Worm (Caenorhabditis elegans) whole organism, late embryonic: ENCODE results near the gene gfl-1.

Source experiments
- C08G9.2 ChIP-seq: sonication (generic microtip); optimal IDR thresholded peaks from 2 replicates; lab custom pipeline; 2016; ENCODE audit warnings: mild to moderate bottlenecking, missing genetic modification characterization, moderate library complexity, missing compliant biosample characterization
- C38D4.7 ChIP-seq: fragments of 200-800 bp; sonication (Bioruptor generic); optimal IDR thresholded peaks from 2 replicates; lab custom pipeline; 2018; ENCODE audit warnings: mild to moderate bottlenecking, missing genetic modification characterization, moderate library complexity, missing compliant biosample characterization
- K09A11.1 ChIP-seq: sonication (generic microtip); optimal IDR thresholded peaks from 2 replicates; lab custom pipeline; 2017; ENCODE audit warnings: antibody characterized with exemption, mild to moderate bottlenecking, missing genetic modification characterization, missing compliant biosample characterization; ENCODE audit not compliant: insufficient read depth
- Y22D7AL.16 ChIP-seq: sonication (generic microtip); optimal IDR thresholded peaks from 2 replicates; lab custom pipeline; 2016; ENCODE audit warnings: missing genetic modification characterization, missing compliant biosample characterization
- ahr-1 ChIP-seq: sonication (generic microtip); optimal IDR thresholded peaks from 2 replicates; lab custom pipeline; 2016; ENCODE audit warnings: missing genetic modification characterization, missing compliant biosample characterization
- ama-1 ChIP-seq: fragments of 150-350 bp; optimal IDR thresholded peaks from 2 replicates; lab custom pipeline; 2014
- ceh-14 ChIP-seq: sonication (generic microtip); optimal IDR thresholded peaks from 2 replicates; lab custom pipeline; 2016; ENCODE audit warnings: missing genotype, missing genetic modification characterization, missing compliant biosample characterization
- ceh-19 ChIP-seq: fragments of 200-800 bp; sonication (Bioruptor generic); optimal IDR thresholded peaks from 2 replicates; lab custom pipeline; 2018; ENCODE audit warnings: mild to moderate bottlenecking, missing genetic modification characterization, missing compliant biosample characterization
- ceh-2 ChIP-seq: sonication (generic microtip); optimal IDR thresholded peaks from 2 replicates; lab custom pipeline; 2016; ENCODE audit warnings: missing genotype, missing genetic modification characterization, missing compliant biosample characterization
- ceh-22 ChIP-seq: sonication (generic microtip); optimal IDR thresholded peaks from 2 replicates; lab custom pipeline; 2017; ENCODE audit warnings: missing biosample characterization, missing genetic modification characterization
- ceh-24 ChIP-seq: sonication (generic microtip); optimal IDR thresholded peaks from 2 replicates; lab custom pipeline; 2016; ENCODE audit warnings: mild to moderate bottlenecking, missing genetic modification characterization, missing compliant biosample characterization
- ceh-30 ChIP-seq: fragments of 150-350 bp; optimal IDR thresholded peaks from 2 replicates; lab custom pipeline; 2014; ENCODE audit warnings: missing biosample characterization, missing genetic modification characterization
- ceh-31 ChIP-seq: sonication (generic microtip); optimal IDR thresholded peaks from 2 replicates; lab custom pipeline; 2016; ENCODE audit warnings: missing genetic modification characterization, missing compliant biosample characterization
- ceh-34 ChIP-seq: sonication (generic microtip); optimal IDR thresholded peaks from 2 replicates; lab custom pipeline; 2016; ENCODE audit warnings: mild to moderate bottlenecking, missing genetic modification characterization, missing compliant biosample characterization
- ceh-48 ChIP-seq: sonication (generic microtip); optimal IDR thresholded peaks from 2 replicates; lab custom pipeline; 2016; ENCODE audit warnings: missing genetic modification characterization, inconsistent platforms, missing compliant biosample characterization
- ceh-6 ChIP-seq: fragments of 200-800 bp; sonication (Bioruptor generic); optimal IDR thresholded peaks from 2 replicates; lab custom pipeline; 2018; ENCODE audit warnings: mild to moderate bottlenecking, missing genetic modification characterization, missing compliant biosample characterization
- ceh-9 ChIP-seq: sonication (generic microtip); optimal IDR thresholded peaks from 2 replicates; lab custom pipeline; 2016; ENCODE audit warnings: mild to moderate bottlenecking, missing genetic modification characterization, inconsistent platforms, missing compliant biosample characterization
- che-1 ChIP-seq: sonication (generic microtip); optimal IDR thresholded peaks from 2 replicates; lab custom pipeline; 2016; ENCODE audit warnings: mild to moderate bottlenecking, missing genetic modification characterization, missing compliant biosample characterization
- dmd-4 ChIP-seq: sonication (generic microtip); optimal IDR thresholded peaks from 2 replicates; lab custom pipeline; 2016; ENCODE audit warnings: borderline replicate concordance, missing genetic modification characterization, missing compliant biosample characterization
- dve-1 ChIP-seq: sonication (generic microtip); optimal IDR thresholded peaks from 2 replicates; lab custom pipeline; 2017; ENCODE audit warnings: antibody characterized with exemption, mild to moderate bottlenecking, missing genetic modification characterization, missing compliant biosample characterization
- elt-4 ChIP-seq: sonication (generic microtip); optimal IDR thresholded peaks from 2 replicates; lab custom pipeline; 2016; ENCODE audit warnings: missing genetic modification characterization, missing compliant biosample characterization
- ets-4 ChIP-seq: sonication (generic microtip); optimal IDR thresholded peaks from 2 replicates; lab custom pipeline; 2016; ENCODE audit warnings: missing genetic modification characterization, missing compliant biosample characterization
- eyg-1 ChIP-seq: sonication (generic microtip); optimal IDR thresholded peaks from 2 replicates; lab custom pipeline; 2016; ENCODE audit warnings: missing genotype, missing genetic modification characterization, missing compliant biosample characterization
- fax-1 ChIP-seq: sonication (generic microtip); optimal IDR thresholded peaks from 2 replicates; lab custom pipeline; 2016; ENCODE audit warnings: missing genotype, missing genetic modification characterization, missing compliant biosample characterization
- fkh-10 ChIP-seq: fragments of 150-350 bp; optimal IDR thresholded peaks from 2 replicates; lab custom pipeline; 2014; ENCODE audit warnings: missing biosample characterization, missing genetic modification reagents, missing genetic modification characterization
- fkh-6 ChIP-seq: sonication (generic microtip); optimal IDR thresholded peaks from 2 replicates; lab custom pipeline; 2016; ENCODE audit warnings: missing genetic modification characterization, missing compliant biosample characterization
- gmeb-2 ChIP-seq: sonication (generic microtip); optimal IDR thresholded peaks from 2 replicates; lab custom pipeline; 2016; ENCODE audit warnings: missing genetic modification characterization, inconsistent platforms, missing compliant biosample characterization
- hlh-13 ChIP-seq: fragments of 200-800 bp; sonication (Bioruptor generic); optimal IDR thresholded peaks from 2 replicates; lab custom pipeline; 2018; ENCODE audit warnings: mild to moderate bottlenecking, missing genetic modification characterization, missing compliant biosample characterization
- hlh-15 ChIP-seq: sonication (generic microtip); optimal IDR thresholded peaks from 2 replicates; lab custom pipeline; 2016; ENCODE audit warnings: missing genetic modification characterization, missing compliant biosample characterization
- hlh-6 ChIP-seq: sonication (generic microtip); optimal IDR thresholded peaks from 2 replicates; lab custom pipeline; 2016; ENCODE audit warnings: missing genotype, missing genetic modification characterization, missing compliant biosample characterization
- hlh-8 ChIP-seq: sonication (generic microtip); optimal IDR thresholded peaks from 2 replicates; lab custom pipeline; 2016; ENCODE audit warnings: missing genotype, missing genetic modification characterization, missing compliant biosample characterization
- lim-6 ChIP-seq: sonication (generic microtip); optimal IDR thresholded peaks from 2 replicates; lab custom pipeline; 2016; ENCODE audit warnings: missing genetic modification characterization, missing compliant biosample characterization
- madf-2 ChIP-seq: sonication (generic microtip); optimal IDR thresholded peaks from 2 replicates; lab custom pipeline; 2017; ENCODE audit warnings: missing genetic modification characterization, missing compliant biosample characterization
- nfya-1 ChIP-seq: sonication (generic microtip); optimal IDR thresholded peaks from 2 replicates; lab custom pipeline; 2017; ENCODE audit warnings: missing genetic modification characterization, mild to moderate bottlenecking, missing compliant biosample characterization, antibody characterized with exemption, moderate library complexity
- nhr-11 ChIP-seq: fragments of 150-350 bp; optimal IDR thresholded peaks from 2 replicates; lab custom pipeline; 2014; ENCODE audit warnings: missing biosample characterization, missing genetic modification characterization
- nhr-232 ChIP-seq: sonication (generic microtip); optimal IDR thresholded peaks from 2 replicates; lab custom pipeline; 2016; ENCODE audit warnings: missing genetic modification characterization, missing compliant biosample characterization
- npax-4 ChIP-seq: sonication (generic microtip); optimal IDR thresholded peaks from 2 replicates; lab custom pipeline; 2016; ENCODE audit warnings: missing genetic modification characterization, missing compliant biosample characterization
- odd-2 ChIP-seq: sonication (generic microtip); optimal IDR thresholded peaks from 2 replicates; lab custom pipeline; 2017; ENCODE audit warnings: antibody characterized with exemption, mild to moderate bottlenecking, missing genetic modification characterization, missing compliant biosample characterization
- pax-1 ChIP-seq: fragments of 150-350 bp; optimal IDR thresholded peaks from 2 replicates; lab custom pipeline; 2014; ENCODE audit warnings: missing biosample characterization, missing genetic modification characterization
- pha-2 ChIP-seq: sonication (generic microtip); optimal IDR thresholded peaks from 2 replicates; lab custom pipeline; 2017; ENCODE audit warnings: mild to moderate bottlenecking, missing genetic modification characterization, missing compliant biosample characterization
- pha-4 ChIP-seq: fragments of 150-350 bp; optimal IDR thresholded peaks from 2 replicates; lab custom pipeline; 2018; ENCODE audit warnings: missing biosample characterization, missing genetic modification reagents, missing genetic modification characterization
- pqm-1 ChIP-seq: sonication (generic microtip); optimal IDR thresholded peaks from 2 replicates; lab custom pipeline; 2016; ENCODE audit warnings: missing genetic modification characterization, missing compliant biosample characterization
- sdc-2 ChIP-seq: sonication (generic microtip); optimal IDR thresholded peaks from 2 replicates; lab custom pipeline; 2016; ENCODE audit warnings: missing genotype, missing genetic modification characterization, missing compliant biosample characterization
- sox-4 ChIP-seq: sonication (generic microtip); optimal IDR thresholded peaks from 2 replicates; lab custom pipeline; 2017; ENCODE audit warnings: mild to moderate bottlenecking, missing genetic modification characterization, inconsistent platforms, missing compliant biosample characterization
- syd-9 ChIP-seq: sonication (generic microtip); optimal IDR thresholded peaks from 2 replicates; lab custom pipeline; 2016; ENCODE audit warnings: mild to moderate bottlenecking, missing genetic modification characterization, moderate library complexity, missing compliant biosample characterization
- ttx-3 ChIP-seq: sonication (generic microtip); optimal IDR thresholded peaks from 2 replicates; lab custom pipeline; 2016; ENCODE audit warnings: missing genetic modification reagents, missing genetic modification characterization, missing compliant biosample characterization
- unc-3 ChIP-seq, 2 experiments: fragments of 200-800 bp in 1 of 2; sonication (Bioruptor generic) in 1 of 2; sonication (generic microtip) in 1 of 2; conservative IDR thresholded peaks in 1 of 2; optimal IDR thresholded peaks in 1 of 2; 2 replicates each; pipeline versions ENCODE4 v1.3.6 to Lab custom; 2016 to 2022; ENCODE audit warnings: missing compliant biosample characterization in 2 of 2, missing genetic modification characterization in 2 of 2, missing genetic modification reagents in 1 of 2
- unc-42 ChIP-seq: sonication (generic microtip); optimal IDR thresholded peaks from 2 replicates; lab custom pipeline; 2016; ENCODE audit warnings: missing genotype, missing genetic modification characterization, missing compliant biosample characterization

The gfl-1 gene

DNA sequence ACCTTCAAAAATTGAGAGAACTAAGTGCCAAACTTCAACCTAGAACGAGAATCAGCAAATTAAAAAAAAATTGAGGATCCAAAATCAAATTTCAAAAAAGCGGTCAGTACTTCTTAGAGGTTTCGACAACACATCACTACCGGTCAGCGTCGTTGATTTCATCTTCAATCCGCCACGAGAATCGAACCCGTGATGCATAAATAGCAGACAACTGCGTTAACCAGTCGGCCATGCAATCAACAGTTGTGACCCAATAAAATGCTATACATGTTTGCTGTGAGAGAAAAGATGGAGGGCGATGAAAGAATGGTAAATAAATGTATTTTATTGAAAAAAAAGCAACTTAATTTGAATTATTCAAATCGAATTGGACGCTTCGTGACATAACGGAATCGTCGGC, 28.6 kb downstream of the gfl-1 start (continued):
- TF ChIP-seq ttx-3 (peak; percentile 79), elt-4 (tag; lab: Kevin White, UChicago) (no peak), fkh-10 (GFP tag; lab: Kevin White, UChicago) (peak; percentile 83), hlh-15 (tag; lab: Kevin White, UChicago) (peak; percentile 23), ceh-9 (tag; lab: Kevin White, UChicago) (peak; percentile 51), sox-4 (tag; lab: Kevin White, UChicago) (peak; percentile 80), pha-4 (no peak), odd-2 (tag; lab: Kevin White, UChicago) (peak; percentile 50), Y22D7AL.16 (tag; lab: Kevin White, UChicago) (peak; percentile 70), C38D4.7 (GFP tag; lab: Kevin White, UChicago) (peak; percentile 70), ahr-1 (tag; lab: Kevin White, UChicago) (peak; percentile 10), ets-4 (peak; percentile 48), ceh-2 (tag; lab: Kevin White, UChicago) (peak; percentile 72), hlh-13 (GFP tag; lab: Kevin White, UChicago) (peak; percentile 74), dmd-4 (tag; lab: Kevin White, UChicago) (no peak), fkh-6 (tag; lab: Kevin White, UChicago) (peak; percentile 89), ceh-6 (GFP tag; lab: Kevin White, UChicago) (peak; percentile 84), K09A11.1 (tag; lab: Kevin White, UChicago) (peak; percentile 81), hlh-6 (tag; lab: Kevin White, UChicago) (peak; percentile 77), pqm-1 (no peak), syd-9 (peak; percentile 82), che-1 (tag; lab: Kevin White, UChicago) (peak; percentile 81), gmeb-2 (tag; lab: Kevin White, UChicago) (peak; percentile 75), hlh-8 (tag; lab: Kevin White, UChicago) (peak; percentile 55), nhr-232 (tag; lab: Kevin White, UChicago) (peak; percentile 82), unc-3 (GFP tag; conservative IDR thresholded peaks at IDR 0.05; lab: Robert Waterston, UW) (peak; percentile 69; the same call in 1 of the 2 replicates), unc-3 (tag; optimal IDR thresholded peaks at IDR 0.05; lab: Kevin White, UChicago) (peak; percentile 59), ceh-48 (peak; percentile 57), nhr-11 (tag; lab: Kevin White, UChicago) (no peak), ceh-14 (peak; percentile 37), ceh-22 (tag; lab: Kevin White, UChicago) (no peak), ceh-30 (tag; lab: Kevin White, UChicago) (no peak), ceh-19 (peak; percentile 77), lim-6 (tag; lab: Kevin White, UChicago) (peak; percentile 60), pax-1 (tag; lab: Kevin White, UChicago) (no peak), ama-1 (lab: Kevin White, UChicago) (no peak), madf-2 (peak; percentile 66), ceh-34 (tag; lab: Kevin White, UChicago) (peak; percentile 74), unc-42 (tag; lab: Kevin White, UChicago) (peak; percentile 46), dve-1 (tag; lab: Kevin White, UChicago) (peak; percentile 81), nfya-1 (tag; lab: Kevin White, UChicago) (peak; percentile 71), npax-4 (tag; lab: Kevin White, UChicago) (peak; percentile 67), C08G9.2 (tag; lab: Kevin White, UChicago) (peak; percentile 72), eyg-1 (tag; lab: Kevin White, UChicago) (peak; percentile 50), sdc-2 (tag; lab: Kevin White, UChicago) (peak; percentile 72), pha-2 (tag; lab: Kevin White, UChicago) (peak; percentile 83), fax-1 (tag; lab: Kevin White, UChicago) (peak; percentile 75), ceh-24 (peak; percentile 40), ceh-31 (tag; lab: Kevin White, UChicago) (peak; percentile 68)
